Fruit fly (Drosophila melanogaster) whole organism, pupa: ENCODE results near the gene CG9801.

Experiments
- CG10348 ChIP-seq: fragments of 200-800 bp; sonication (Bioruptor generic); IDR thresholded peaks from 2 replicates; pipeline ENCODE4 v1.3.6; 2022; ENCODE audit warnings: missing biosample characterization, missing genetic modification characterization
- CG12605 ChIP-seq: fragments of 200-800 bp; sonication (Bioruptor generic); IDR thresholded peaks from 2 replicates; pipeline ENCODE4 v1.3.6; 2022; ENCODE audit warnings: missing biosample characterization, missing genetic modification characterization
- CG13204 ChIP-seq: fragments of 200-800 bp; sonication (Bioruptor generic); optimal IDR thresholded peaks from 2 replicates; lab custom pipeline; 2018; ENCODE audit warnings: missing biosample characterization, mild to moderate bottlenecking, missing genetic modification characterization, moderate library complexity
- CG14655 ChIP-seq: fragments of 200-800 bp; sonication (Bioruptor generic); optimal IDR thresholded peaks from 3 replicates; lab custom pipeline; 2017; ENCODE audit warnings: mild to moderate bottlenecking, missing biosample characterization, missing genetic modification reagents, missing genetic modification characterization
- CG15710 ChIP-seq: fragments of 200-800 bp; sonication (Bioruptor generic); optimal IDR thresholded peaks from 2 replicates; lab custom pipeline; 2018; ENCODE audit warnings: missing biosample characterization, mild to moderate bottlenecking, missing genetic modification characterization, moderate library complexity
- CG17806 ChIP-seq: fragments of 200-800 bp; sonication (Bioruptor generic); optimal IDR thresholded peaks from 2 replicates; lab custom pipeline; 2018; ENCODE audit warnings: missing biosample characterization, mild to moderate bottlenecking, missing genetic modification characterization, moderate library complexity
- CG32121 ChIP-seq: fragments of 200-800 bp; sonication (Bioruptor generic); IDR thresholded peaks from 2 replicates; pipeline ENCODE4 v1.3.6; 2022; ENCODE audit warnings: missing biosample characterization, missing genetic modification characterization
- CG34367 ChIP-seq: fragments of 200-800 bp; sonication (Bioruptor generic); optimal IDR thresholded peaks from 2 replicates; lab custom pipeline; 2018; ENCODE audit warnings: missing biosample characterization, mild to moderate bottlenecking, missing genetic modification characterization
- CG4496 ChIP-seq: fragments of 200-800 bp; sonication (Bioruptor generic); IDR thresholded peaks from 3 replicates; pipeline ENCODE4 v1.3.6; 2022; ENCODE audit warnings: missing biosample characterization, missing genetic modification characterization
- CG8159 ChIP-seq: fragments of 200-800 bp; sonication (Bioruptor generic); optimal IDR thresholded peaks from 3 replicates; lab custom pipeline; 2018; ENCODE audit warnings: missing biosample characterization, mild to moderate bottlenecking, missing genetic modification characterization, moderate library complexity
- CG8301 ChIP-seq: fragments of 200-800 bp; sonication (Bioruptor generic); optimal IDR thresholded peaks from 2 replicates; lab custom pipeline; 2018; ENCODE audit warnings: missing biosample characterization, mild to moderate bottlenecking, missing genetic modification characterization
- CG9948 ChIP-seq: fragments of 200-800 bp; sonication (Bioruptor generic); optimal IDR thresholded peaks from 2 replicates; lab custom pipeline; 2018; ENCODE audit warnings: missing biosample characterization, mild to moderate bottlenecking, missing genetic modification characterization, moderate library complexity
- D1 ChIP-seq: fragments of 200-800 bp; sonication (Bioruptor generic); optimal IDR thresholded peaks from 2 replicates; lab custom pipeline; 2018; ENCODE audit warnings: missing biosample characterization, mild to moderate bottlenecking, missing genetic modification characterization, moderate library complexity
- EcR ChIP-seq: fragments of 200-800 bp; sonication (Bioruptor generic); optimal IDR thresholded peaks from 3 replicates; lab custom pipeline; 2019; ENCODE audit warnings: missing biosample characterization, missing genetic modification characterization, mild to moderate bottlenecking, moderate library complexity, missing genetic modification reagents
- Ets98B ChIP-seq: fragments of 200-800 bp; sonication (Bioruptor generic); IDR thresholded peaks from 2 replicates; pipeline ENCODE4 v1.3.6; 2022; ENCODE audit warnings: missing biosample characterization, missing genetic modification characterization
- Pif1A ChIP-seq: fragments of 200-800 bp; sonication (Bioruptor generic); optimal IDR thresholded peaks from 3 replicates; lab custom pipeline; 2016; ENCODE audit warnings: missing biosample characterization, missing genetic modification characterization
- Pif1B ChIP-seq: fragments of 200-800 bp; sonication (Bioruptor generic); optimal IDR thresholded peaks from 3 replicates; lab custom pipeline; 2016; ENCODE audit warnings: missing biosample characterization, missing genetic modification characterization
- Snoo ChIP-seq: fragments of 200-800 bp; sonication (Bioruptor generic); optimal IDR thresholded peaks from 3 replicates; lab custom pipeline; 2017; ENCODE audit warnings: missing biosample characterization, mild to moderate bottlenecking, missing genetic modification characterization, inconsistent platforms
- fd96Ca ChIP-seq: fragments of 200-800 bp; sonication (Bioruptor generic); IDR thresholded peaks from 3 replicates; pipeline ENCODE4 v1.3.6; 2022; ENCODE audit warnings: missing biosample characterization, missing genetic modification characterization
- gl ChIP-seq: fragments of 200-800 bp; sonication (Bioruptor generic); optimal IDR thresholded peaks from 2 replicates; lab custom pipeline; 2018; ENCODE audit warnings: missing biosample characterization, mild to moderate bottlenecking, missing genetic modification characterization
- rn ChIP-seq: fragments of 200-800 bp; sonication (Bioruptor generic); IDR thresholded peaks from 2 replicates; pipeline ENCODE4 v1.3.6; 2022; ENCODE audit warnings: missing biosample characterization, missing genetic modification characterization

CG9801 gene

DNA sequence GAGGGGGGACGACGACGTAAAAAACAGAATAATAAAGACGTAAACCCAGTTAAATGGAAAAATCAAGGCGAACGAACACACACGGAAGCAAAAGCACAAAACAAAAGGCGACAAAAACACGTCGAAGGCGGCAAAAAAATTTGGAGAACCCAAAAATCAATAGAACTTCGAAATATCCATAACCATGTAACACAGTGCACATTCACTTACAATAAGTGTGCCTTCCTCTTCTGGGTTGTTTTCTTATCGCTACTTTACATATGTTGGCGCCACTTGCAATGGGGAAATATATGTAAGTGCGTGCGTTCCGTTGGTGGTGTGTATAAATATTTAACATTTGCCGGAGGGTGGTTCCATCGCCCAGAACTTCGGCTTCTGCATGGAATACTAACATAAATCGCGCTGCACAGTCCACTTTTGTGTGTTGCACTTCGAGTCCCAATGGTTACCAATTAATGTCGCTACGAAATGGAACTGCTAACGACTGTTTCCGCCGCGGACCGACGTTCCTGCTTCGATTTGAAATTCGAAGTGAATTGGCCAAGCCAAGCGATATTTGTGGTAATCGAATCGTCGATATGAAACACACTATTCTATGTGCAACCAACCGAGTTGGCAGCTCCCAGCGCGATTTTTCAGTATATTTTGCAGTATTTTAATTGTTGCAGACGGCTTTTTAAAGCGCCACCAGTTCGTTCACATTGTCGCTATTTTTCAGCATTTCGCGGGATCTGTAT, at the start of gene CG9801, which contains the start of gene Nasp:
Gene CG9801 (minus strand): TSS at position 542 of the 737 bp plus-strand sequence.
Gene Nasp (plus strand): TSS at position 665 of the 737 bp plus-strand sequence.
- TF ChIP-seq EcR (GFP tag; lab: Kevin White, UChicago): no peak
- no peak for TF ChIP-seq CG14655
- no peak for TF ChIP-seq D1
- no peak for TF ChIP-seq gl
- no peak for TF ChIP-seq CG4496 (GFP tag; lab: Robert Waterston, UW)
- TF ChIP-seq rn (GFP tag; lab: Robert Waterston, UW): no peak
- no peak for TF ChIP-seq CG8159 (tag; lab: Kevin White, UChicago)
- no peak for TF ChIP-seq CG8301 (tag; lab: Kevin White, UChicago)
- TF ChIP-seq Pif1B (GFP tag; lab: Kevin White, UChicago): no peak
- no peak for TF ChIP-seq CG10348 (GFP tag; lab: Robert Waterston, UW)
- TF ChIP-seq CG15710 (tag; lab: Kevin White, UChicago): no peak
- TF ChIP-seq CG12605 (GFP tag; lab: Robert Waterston, UW): 0 out of 2 replicates have a peak, but pooled peaks have one; percentile 6
- TF ChIP-seq Ets98B (GFP tag; lab: Robert Waterston, UW): peak; percentile 17; the same call in 1 of the 2 replicates
- peak; percentile 18 for TF ChIP-seq Pif1A (GFP tag; lab: Kevin White, UChicago)
- peak; percentile 21 for TF ChIP-seq Snoo
- peak; percentile 2 for TF ChIP-seq CG9948 (tag; lab: Kevin White, UChicago)
- TF ChIP-seq, all 21 proteins: peak for 5

DNA sequence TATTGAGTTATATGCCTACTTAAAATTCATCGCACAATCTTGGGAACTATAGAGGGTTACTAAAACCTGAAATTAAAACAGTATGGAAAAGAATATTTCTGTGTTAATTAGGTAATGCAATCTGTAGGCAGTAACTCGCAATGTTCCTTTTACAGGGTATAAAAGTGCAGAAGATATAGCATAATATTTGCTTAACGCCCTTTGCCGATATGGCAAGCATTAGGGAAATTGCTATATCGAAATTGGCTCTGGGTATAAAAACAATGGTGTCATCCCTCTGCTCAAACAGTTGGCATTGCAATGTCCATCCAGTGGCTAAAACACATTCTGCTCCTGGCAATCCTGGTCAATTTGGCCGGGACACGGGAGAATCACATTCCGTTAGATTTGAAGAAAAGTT, 46.9 kb upstream of the CG9801 start, which contains the start of gene Ir85a:
Gene Ir85a (plus strand): TSS at position 301 of the 400 bp plus-strand sequence.
- TF ChIP-seq Ets98B (GFP tag; lab: Robert Waterston, UW): no peak
- no peak for TF ChIP-seq rn (GFP tag; lab: Robert Waterston, UW)
- no peak for TF ChIP-seq CG13204
- TF ChIP-seq gl: no peak
- no peak for TF ChIP-seq fd96Ca (GFP tag; lab: Robert Waterston, UW)
- TF ChIP-seq Snoo: no peak
- TF ChIP-seq CG8301 (tag; lab: Kevin White, UChicago): no peak
- no peak for TF ChIP-seq EcR (GFP tag; lab: Kevin White, UChicago)
- no peak for TF ChIP-seq Pif1A (GFP tag; lab: Kevin White, UChicago)
- TF ChIP-seq CG12605 (GFP tag; lab: Robert Waterston, UW): no peak
- no peak for TF ChIP-seq CG9948 (tag; lab: Kevin White, UChicago)
- TF ChIP-seq Pif1B (GFP tag; lab: Kevin White, UChicago): no peak
- TF ChIP-seq CG17806 (tag; lab: Kevin White, UChicago): no peak
- TF ChIP-seq CG34367 (tag; lab: Kevin White, UChicago): no peak
- TF ChIP-seq CG4496 (GFP tag; lab: Robert Waterston, UW): no peak
- no peak for TF ChIP-seq D1
- no peak for TF ChIP-seq CG8159 (tag; lab: Kevin White, UChicago)
- TF ChIP-seq CG10348 (GFP tag; lab: Robert Waterston, UW): no peak
- TF ChIP-seq CG15710 (tag; lab: Kevin White, UChicago): no peak

DNA sequence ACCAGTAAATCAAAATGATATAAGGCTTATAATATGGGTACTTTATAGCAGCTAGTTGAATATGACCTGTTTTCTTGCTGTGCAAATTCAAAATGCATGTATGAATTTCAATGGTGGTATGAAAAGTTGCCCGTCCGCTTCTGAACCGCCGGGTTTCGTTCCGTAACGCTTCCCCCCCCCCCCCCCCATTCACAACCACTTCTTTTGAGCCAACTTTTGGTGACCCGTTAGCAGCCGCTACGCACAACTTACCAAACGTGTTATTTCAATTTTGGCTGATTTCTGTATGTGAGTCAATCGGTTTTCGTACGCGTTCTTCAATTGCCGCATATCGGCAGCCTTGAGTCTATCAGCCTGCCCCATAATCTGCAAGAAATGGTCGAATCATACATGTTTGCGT, 46.3 kb upstream of the CG9801 start:
- TF ChIP-seq CG13204 (peak; percentile 19), fd96Ca (GFP tag; lab: Robert Waterston, UW) (0 out of 3 replicates have a peak, but pooled peaks have one; percentile 17), gl (no peak), rn (GFP tag; lab: Robert Waterston, UW) (no peak)

DNA sequence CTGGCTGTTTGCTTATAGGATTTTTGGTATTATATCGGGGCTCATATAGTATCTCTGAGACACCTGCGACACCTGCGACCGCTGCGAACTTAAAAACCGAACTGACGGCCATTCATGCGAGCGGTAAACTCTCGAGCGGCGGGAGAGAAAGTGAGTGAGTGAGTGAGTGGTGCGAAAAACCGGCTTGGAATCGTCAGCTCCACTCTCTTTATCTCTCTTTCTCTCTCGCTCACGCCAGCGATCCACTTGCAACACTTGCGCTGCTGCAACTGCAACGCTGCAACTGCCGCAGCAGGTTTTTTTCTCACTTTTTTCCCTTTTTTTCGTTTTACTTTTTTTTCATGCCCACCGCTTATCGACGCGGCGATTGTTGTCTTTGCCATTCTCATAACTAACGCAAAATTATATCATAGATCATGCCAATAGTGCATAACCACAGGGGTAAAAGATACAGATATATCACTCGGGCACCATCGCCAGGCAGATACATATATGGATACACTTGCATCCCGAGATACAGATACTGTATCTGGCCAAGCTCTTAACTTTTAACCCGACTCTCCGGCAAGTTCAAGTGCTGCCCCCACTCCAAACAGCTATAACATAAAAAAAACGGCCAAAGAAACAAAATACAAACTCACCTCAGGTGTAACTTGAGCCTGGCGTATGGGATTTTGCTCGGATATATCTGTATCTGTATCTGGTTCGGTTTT, 45.1 kb upstream of the CG9801 start:
- TF ChIP-seq CG14655 (peak; percentile 69), CG34367 (tag; lab: Kevin White, UChicago) (peak; percentile 52), Pif1B (GFP tag; lab: Kevin White, UChicago) (peak; percentile 82), CG9948 (tag; lab: Kevin White, UChicago) (peak; percentile 17), Ets98B (GFP tag; lab: Robert Waterston, UW) (peak; percentile 63), gl (peak; percentile 79), CG12605 (GFP tag; lab: Robert Waterston, UW) (peak; percentile 83), CG17806 (tag; lab: Kevin White, UChicago) (peak; percentile 31), CG32121 (GFP tag; lab: Robert Waterston, UW) (no peak), CG15710 (tag; lab: Kevin White, UChicago) (peak; percentile 34), Snoo (no peak), Pif1A (GFP tag; lab: Kevin White, UChicago) (peak; percentile 73), CG13204 (peak; percentile 95), CG8301 (tag; lab: Kevin White, UChicago) (peak; percentile 55), CG10348 (GFP tag; lab: Robert Waterston, UW) (no peak), D1 (no peak), fd96Ca (GFP tag; lab: Robert Waterston, UW) (0 out of 3 replicates have a peak, but pooled peaks have one; percentile 52), CG4496 (GFP tag; lab: Robert Waterston, UW) (peak; percentile 65), CG8159 (tag; lab: Kevin White, UChicago) (peak; percentile 50), EcR (GFP tag; lab: Kevin White, UChicago) (peak; percentile 48), rn (GFP tag; lab: Robert Waterston, UW) (no peak)
